Worm (Caenorhabditis elegans) whole organism, L1 larva: ENCODE measurements around the gene letm-1.

Experiments used
- C34B4.2 ChIP-seq: sonication (generic microtip); optimal IDR thresholded peaks from 2 replicates; lab custom pipeline; 2017; ENCODE audit warnings: mild to moderate bottlenecking, missing genetic modification characterization, missing compliant biosample characterization
- Y116A8C.19 ChIP-seq: sonication (generic microtip); optimal IDR thresholded peaks from 2 replicates; lab custom pipeline; 2016; ENCODE audit warnings: missing compliant biosample characterization, missing genetic modification characterization, borderline replicate concordance
- alr-1 ChIP-seq: fragments of 200-800 bp; sonication (Bioruptor generic); optimal IDR thresholded peaks from 2 replicates; lab custom pipeline; 2018; ENCODE audit warnings: borderline replicate concordance, mild to moderate bottlenecking, missing genetic modification characterization, missing compliant biosample characterization
- blmp-1 ChIP-seq: fragments of 150-350 bp; optimal IDR thresholded peaks from 2 replicates; lab custom pipeline; 2014; ENCODE audit warnings: missing biosample characterization, missing genetic modification characterization
- ceh-8 ChIP-seq: fragments of 200-800 bp; sonication (Bioruptor generic); optimal IDR thresholded peaks from 2 replicates; lab custom pipeline; 2018; ENCODE audit warnings: mild to moderate bottlenecking, missing genetic modification characterization, moderate library complexity, missing compliant biosample characterization
- ceh-82 ChIP-seq, 3 experiments: fragments of 150-350 bp in 1 of 3; sonication (generic microtip) in 2 of 3; optimal IDR thresholded peaks; 2 replicates each; lab custom pipeline; 2014 to 2017; ENCODE audit warnings: missing biosample characterization in 3 of 3, missing genetic modification characterization in 3 of 3
- ceh-90 ChIP-seq: sonication (generic microtip); optimal IDR thresholded peaks from 2 replicates; lab custom pipeline; 2016; ENCODE audit warnings: missing genetic modification characterization, missing compliant biosample characterization
- ces-1 ChIP-seq: fragments of 150-350 bp; optimal IDR thresholded peaks from 2 replicates; lab custom pipeline; 2014; ENCODE audit warnings: missing biosample characterization, missing genetic modification reagents, missing genetic modification characterization
- dpl-1 ChIP-seq, 3 experiments: fragments of 150-350 bp in 2 of 3; sonication (generic microtip) in 1 of 3; optimal IDR thresholded peaks; 2 replicates each; lab custom pipeline; 2014 to 2017; ENCODE audit warnings: missing biosample characterization in 3 of 3, missing genetic modification characterization in 3 of 3, missing genetic modification reagents in 3 of 3
- dsc-1 ChIP-seq: sonication (generic microtip); optimal IDR thresholded peaks from 2 replicates; lab custom pipeline; 2016; ENCODE audit warnings: mild to moderate bottlenecking, missing genetic modification characterization, missing compliant biosample characterization
- egl-13 ChIP-seq: sonication (generic microtip); optimal IDR thresholded peaks from 2 replicates; lab custom pipeline; 2016; ENCODE audit warnings: missing genotype, missing genetic modification reagents, missing genetic modification characterization, missing compliant biosample characterization
- elt-2 ChIP-seq: sonication (generic microtip); optimal IDR thresholded peaks from 2 replicates; lab custom pipeline; 2016; ENCODE audit warnings: missing genetic modification characterization, mild to moderate bottlenecking, inconsistent platforms, missing compliant biosample characterization, missing genetic modification reagents
- elt-3 ChIP-seq, 6 experiments: fragments of 150-350 bp in 1 of 6; sonication (generic microtip); optimal IDR thresholded peaks; 2 replicates each; lab custom pipeline; 2017 to 2018; ENCODE audit warnings: missing biosample characterization in 6 of 6, missing genetic modification characterization in 6 of 6, inconsistent platforms in 1 of 6
- fkh-4 ChIP-seq: sonication (generic microtip); optimal IDR thresholded peaks from 2 replicates; lab custom pipeline; 2016; ENCODE audit warnings: missing compliant biosample characterization, missing genetic modification characterization, borderline replicate concordance
- grh-1 ChIP-seq: fragments of 200-800 bp; sonication (Bioruptor generic); IDR thresholded peaks from 2 replicates; pipeline ENCODE4 v1.3.6; 2022; ENCODE audit warnings: missing genetic modification reagents, missing genetic modification characterization, missing compliant biosample characterization
- hlh-17 ChIP-seq: fragments of 200-800 bp; sonication (Bioruptor generic); optimal IDR thresholded peaks from 2 replicates; lab custom pipeline; 2018; ENCODE audit warnings: missing genetic modification characterization, mild to moderate bottlenecking, missing compliant biosample characterization, moderate library complexity, borderline replicate concordance
- hlh-4 ChIP-seq: sonication (generic microtip); optimal IDR thresholded peaks from 2 replicates; lab custom pipeline; 2016; ENCODE audit warnings: mild to moderate bottlenecking, missing genetic modification characterization, missing compliant biosample characterization
- irx-1 ChIP-seq: sonication (generic microtip); optimal IDR thresholded peaks from 2 replicates; lab custom pipeline; 2016; ENCODE audit warnings: missing genetic modification characterization, missing compliant biosample characterization
- jun-1 ChIP-seq: fragments of 150-350 bp; optimal IDR thresholded peaks from 2 replicates; lab custom pipeline; 2014; ENCODE audit warnings: missing biosample characterization, missing genetic modification reagents, missing genetic modification characterization
- lin-13 ChIP-seq: fragments of 150-350 bp; optimal IDR thresholded peaks from 2 replicates; lab custom pipeline; 2014; ENCODE audit warnings: missing biosample characterization, missing genetic modification reagents, missing genetic modification characterization
- lin-14 ChIP-seq: fragments of 200-800 bp; sonication (Bioruptor generic); optimal IDR thresholded peaks from 2 replicates; lab custom pipeline; 2018; ENCODE audit warnings: mild to moderate bottlenecking, missing genetic modification characterization, moderate library complexity, missing compliant biosample characterization
- lin-39 ChIP-seq: fragments of 150-350 bp; optimal IDR thresholded peaks from 2 replicates; lab custom pipeline; 2014; ENCODE audit warnings: missing biosample characterization, missing genetic modification reagents, missing genetic modification characterization
- mab-9 ChIP-seq: fragments of 200-800 bp; sonication (Bioruptor generic); IDR thresholded peaks from 2 replicates; pipeline ENCODE4 v1.3.6; 2022; ENCODE audit warnings: missing genetic modification reagents, missing genetic modification characterization, missing compliant biosample characterization
- mdl-1 ChIP-seq, 2 experiments: fragments of 150-350 bp; optimal IDR thresholded peaks; 2 replicates each; lab custom pipeline; 2014 to 2017; ENCODE audit warnings: missing biosample characterization in 2 of 2, missing genetic modification characterization in 2 of 2, inconsistent platforms in 1 of 2
- mep-1 ChIP-seq: fragments of 150-350 bp; optimal IDR thresholded peaks from 2 replicates; lab custom pipeline; 2014; ENCODE audit warnings: missing biosample characterization, missing genetic modification characterization
- nhr-11 ChIP-seq: fragments of 150-350 bp; optimal IDR thresholded peaks from 2 replicates; lab custom pipeline; 2014; ENCODE audit warnings: missing biosample characterization, missing genetic modification characterization
- nhr-19 ChIP-seq: fragments of 200-800 bp; sonication (Bioruptor generic); conservative IDR thresholded peaks from 2 replicates; pipeline ENCODE4 v1.3.6; 2022; ENCODE audit warnings: missing genetic modification characterization, missing compliant biosample characterization
- nhr-20 ChIP-seq: sonication (generic microtip); optimal IDR thresholded peaks from 2 replicates; lab custom pipeline; 2016; ENCODE audit warnings: mild to moderate bottlenecking, missing genetic modification characterization, missing compliant biosample characterization
- nhr-237 ChIP-seq: fragments of 150-350 bp; optimal IDR thresholded peaks from 2 replicates; lab custom pipeline; 2014; ENCODE audit warnings: missing biosample characterization, missing genetic modification characterization
- nhr-47 ChIP-seq: sonication (generic microtip); optimal IDR thresholded peaks from 2 replicates; lab custom pipeline; 2016; ENCODE audit warnings: mild to moderate bottlenecking, missing genetic modification characterization, moderate library complexity, missing compliant biosample characterization
- nhr-71 ChIP-seq: sonication (generic microtip); optimal IDR thresholded peaks from 2 replicates; lab custom pipeline; 2016; ENCODE audit warnings: mild to moderate bottlenecking, missing genetic modification characterization, moderate library complexity, missing compliant biosample characterization
- nhr-77 ChIP-seq: fragments of 150-350 bp; optimal IDR thresholded peaks from 2 replicates; lab custom pipeline; 2014; ENCODE audit warnings: missing biosample characterization, missing genetic modification characterization
- nhr-85 ChIP-seq: sonication (generic microtip); peaks from one replicate; lab custom pipeline; 2016; ENCODE audit warnings: missing genetic modification characterization, inconsistent platforms, missing compliant biosample characterization
- pax-3 ChIP-seq: fragments of 200-800 bp; sonication (Bioruptor generic); optimal IDR thresholded peaks from 2 replicates; lab custom pipeline; 2018; ENCODE audit warnings: mild to moderate bottlenecking, missing genetic modification characterization, moderate library complexity, missing compliant biosample characterization
- snpc-4 ChIP-seq: fragments of 150-350 bp; optimal IDR thresholded peaks from 2 replicates; lab custom pipeline; 2014; ENCODE audit warnings: missing biosample characterization, missing genetic modification characterization
- sox-4 ChIP-seq: sonication (generic microtip); optimal IDR thresholded peaks from 2 replicates; lab custom pipeline; 2016; ENCODE audit warnings: missing genetic modification characterization, missing compliant biosample characterization
- unc-86 ChIP-seq: sonication (generic microtip); optimal IDR thresholded peaks from 2 replicates; lab custom pipeline; 2016; ENCODE audit warnings: missing genetic modification characterization, missing compliant biosample characterization
- ztf-11 ChIP-seq, 2 experiments: sonication (generic microtip); optimal IDR thresholded peaks; 2 replicates each; lab custom pipeline; 2016 to 2017; ENCODE audit warnings: missing genetic modification characterization in 2 of 2, missing biosample characterization in 1 of 2, missing compliant biosample characterization in 1 of 2

Gene letm-1

ce11 chrV:13634149-13634548 lies 26.9 kb upstream of the letm-1 start, which contains the start of gene H37A05.2:
H37A05.2 (minus strand) TSS chrV:13634249.
- TF ChIP-seq dsc-1 (no peak), jun-1 (no peak), hlh-4 (tag; lab: Kevin White, UChicago) (no peak), ceh-90 (tag; lab: Kevin White, UChicago) (no peak), mdl-1 (tag; optimal IDR thresholded peaks at IDR 0.05; lab: Kevin White, UChicago) (no peak), ztf-11 (tag; optimal IDR thresholded peaks at IDR 0.05; lab: Kevin White, UChicago) (no peak), nhr-47 (tag; lab: Kevin White, UChicago) (no peak), elt-3 (tag; optimal IDR thresholded peaks at IDR 0.05; lab: Kevin White, UChicago) (no peak), lin-39 (tag; lab: Kevin White, UChicago) (no peak), irx-1 (no peak), sox-4 (no peak), ceh-82 (tag; optimal IDR thresholded peaks at IDR 0.05; lab: Kevin White, UChicago) (no peak), nhr-19 (GFP tag; lab: Robert Waterston, UW) (no peak), C34B4.2 (tag; lab: Kevin White, UChicago) (no peak), alr-1 (tag; lab: Kevin White, UChicago) (no peak), unc-86 (tag; lab: Kevin White, UChicago) (no peak), nhr-77 (no peak), fkh-4 (tag; lab: Kevin White, UChicago) (no peak), hlh-17 (no peak), nhr-11 (tag; lab: Kevin White, UChicago) (no peak)

- TF ChIP-seq nhr-85, result peak; percentile 57
- peak; percentile 73 for TF ChIP-seq blmp-1 (tag; lab: Kevin White, UChicago)
- TF ChIP-seq nhr-237 (tag; lab: Kevin White, UChicago), result no peak
- peak; percentile 0 for TF ChIP-seq nhr-20
- no peak for TF ChIP-seq Y116A8C.19 (tag; lab: Kevin White, UChicago)
- TF ChIP-seq, all 84 proteins: peak for 3
These were observed 24.6 kb upstream of the letm-1 start for ce11 chrV:13636411-13636810.

ce11 chrV:13638040-13638439 lies 23.0 kb upstream of the letm-1 start:
- TF ChIP-seq ces-1 (GFP tag; lab: Kevin White, UChicago), result no peak
- TF ChIP-seq dpl-1 (GFP tag; optimal IDR thresholded peaks at IDR 0.05; lab: Kevin White, UChicago), result no peak
- peak; percentile 30 for TF ChIP-seq pax-3 (tag; lab: Kevin White, UChicago)
- TF ChIP-seq lin-14, result peak; percentile 14
- TF ChIP-seq mep-1 (tag; lab: Kevin White, UChicago), result no peak
- TF ChIP-seq nhr-71 (tag; lab: Kevin White, UChicago), result peak; percentile 20
- TF ChIP-seq jun-1, result peak; percentile 3
- no peak for TF ChIP-seq dsc-1
- TF ChIP-seq elt-2 (tag; lab: Kevin White, UChicago), result peak; percentile 94
- no peak for TF ChIP-seq lin-13 (GFP tag; lab: Kevin White, UChicago)
- no peak for TF ChIP-seq C34B4.2 (tag; lab: Kevin White, UChicago)

- no peak for TF ChIP-seq egl-13
- no peak for TF ChIP-seq grh-1 (GFP tag; lab: Robert Waterston, UW)
- no peak for TF ChIP-seq snpc-4 (tag; lab: Kevin White, UChicago)
- TF ChIP-seq ceh-8 (GFP tag; lab: Kevin White, UChicago), result peak; percentile 98
- no peak for TF ChIP-seq elt-2 (tag; lab: Kevin White, UChicago)
- TF ChIP-seq mab-9, result peak; percentile 72; the same call in 1 of the 2 replicates
These were observed 15.0 kb upstream of the letm-1 start for ce11 chrV:13645848-13646578.
